Fruit fly (Drosophila melanogaster): ENCODE measurements around the gene CG15186.

The CG15186 gene

dm6 chr3R:6477877-6478361 is at the start of gene CG15186:
Gene CG15186 (plus strand): TSS chr3R:6478311.
- TF ChIP-seq CG33017 (tag; optimal IDR thresholded peaks at IDR 0.05) = no peak
- no peak for TF ChIP-seq cnc (optimal IDR thresholded peaks at IDR 0.05)
- TF ChIP-seq ovo (GFP tag; optimal IDR thresholded peaks at IDR 0.05) = no peak
- TF ChIP-seq cic (GFP tag; optimal IDR thresholded peaks at IDR 0.05) = no peak
- TF ChIP-seq CG5204 (GFP tag; optimal IDR thresholded peaks at IDR 0.05) = no peak
- TF ChIP-seq CG14711 (tag; optimal IDR thresholded peaks at IDR 0.05) = no peak
- no peak for TF ChIP-seq tj (GFP tag; optimal IDR thresholded peaks at IDR 0.05)
- TF ChIP-seq Crg-1 (GFP tag; optimal IDR thresholded peaks at IDR 0.05) = no peak
- no peak for TF ChIP-seq kay (GFP tag; ENCODE audit: borderline replicate concordance)
- no peak for TF ChIP-seq bab1 (GFP tag; optimal IDR thresholded peaks at IDR 0.05)
- no peak for TF ChIP-seq CG7045 (GFP tag; optimal IDR thresholded peaks at IDR 0.05)
- no peak for TF ChIP-seq pad (GFP tag; optimal IDR thresholded peaks at IDR 0.05)
- no peak for TF ChIP-seq Clk (GFP tag; optimal IDR thresholded peaks at IDR 0.05)
- TF ChIP-seq Hr96 (GFP tag; optimal IDR thresholded peaks at IDR 0.05) = no peak

- TF ChIP-seq CG12768 (GFP tag; optimal IDR thresholded peaks at IDR 0.05) = no peak
- no peak for TF ChIP-seq CG5204 (GFP tag; optimal IDR thresholded peaks at IDR 0.05)
- no peak for TF ChIP-seq Clk (GFP tag; optimal IDR thresholded peaks at IDR 0.05)
Measured at dm6 chr3R:6428935-6429334, 49.2 kb upstream of the CG15186 start.

- TF ChIP-seq ovo (GFP tag; optimal IDR thresholded peaks at IDR 0.05) (no peak), toe (GFP tag; optimal IDR thresholded peaks at IDR 0.05) (no peak), Mnt (GFP tag; optimal IDR thresholded peaks at IDR 0.05) (no peak), CG5204 (GFP tag; optimal IDR thresholded peaks at IDR 0.05) (no peak), kay (GFP tag; ENCODE audit: borderline replicate concordance) (no peak), Crg-1 (GFP tag; optimal IDR thresholded peaks at IDR 0.05) (no peak), tj (GFP tag; optimal IDR thresholded peaks at IDR 0.05) (peak; percentile 9), cnc (optimal IDR thresholded peaks at IDR 0.05) (no peak), CG7101 (tag; optimal IDR thresholded peaks at IDR 0.05) (no peak), Clk (GFP tag; optimal IDR thresholded peaks at IDR 0.05) (no peak), CG11617 (GFP tag; optimal IDR thresholded peaks at IDR 0.05) (no peak), CG12768 (GFP tag; optimal IDR thresholded peaks at IDR 0.05) (no peak), cic (GFP tag; optimal IDR thresholded peaks at IDR 0.05) (no peak), pad (GFP tag; optimal IDR thresholded peaks at IDR 0.05) (no peak), CG1620 (GFP tag; optimal IDR thresholded peaks at IDR 0.05) (no peak), bab1 (GFP tag; optimal IDR thresholded peaks at IDR 0.05) (peak; percentile 11), CG7045 (GFP tag; optimal IDR thresholded peaks at IDR 0.05) (no peak), CG14711 (tag; optimal IDR thresholded peaks at IDR 0.05) (peak; percentile 53), CG33017 (tag; optimal IDR thresholded peaks at IDR 0.05) (no peak), Hr96 (GFP tag; optimal IDR thresholded peaks at IDR 0.05) (no peak)
Measured at dm6 chr3R:6429706-6430105, 48.4 kb upstream of the CG15186 start.

- TF ChIP-seq bab1 (GFP tag; optimal IDR thresholded peaks at IDR 0.05) = no peak
- TF ChIP-seq CG11617 (GFP tag; optimal IDR thresholded peaks at IDR 0.05) = no peak
- TF ChIP-seq Crg-1 (GFP tag; optimal IDR thresholded peaks at IDR 0.05) = no peak
Measured at dm6 chr3R:6430206-6430605, 47.9 kb upstream of the CG15186 start.

- TF ChIP-seq CG5204 (GFP tag; optimal IDR thresholded peaks at IDR 0.05) = no peak
- no peak for TF ChIP-seq cic (GFP tag; optimal IDR thresholded peaks at IDR 0.05)
- no peak for TF ChIP-seq CG12768 (GFP tag; optimal IDR thresholded peaks at IDR 0.05)
- TF ChIP-seq cnc (optimal IDR thresholded peaks at IDR 0.05) = no peak
- no peak for TF ChIP-seq CG7101 (tag; optimal IDR thresholded peaks at IDR 0.05)
- no peak for TF ChIP-seq Hr96 (GFP tag; optimal IDR thresholded peaks at IDR 0.05)
- TF ChIP-seq CG11617 (GFP tag; optimal IDR thresholded peaks at IDR 0.05) = no peak
- TF ChIP-seq kay (GFP tag; ENCODE audit: borderline replicate concordance) = no peak
- TF ChIP-seq bab1 (GFP tag; optimal IDR thresholded peaks at IDR 0.05) = no peak
Measured at dm6 chr3R:6432321-6432720, 45.8 kb upstream of the CG15186 start.

- peak; percentile 34 for TF ChIP-seq CG7045 (GFP tag; optimal IDR thresholded peaks at IDR 0.05)
- no peak for TF ChIP-seq Clk (GFP tag; optimal IDR thresholded peaks at IDR 0.05)
- TF ChIP-seq kay (GFP tag; ENCODE audit: borderline replicate concordance) = peak; percentile 51
- no peak for TF ChIP-seq CG33017 (tag; optimal IDR thresholded peaks at IDR 0.05)
- no peak for TF ChIP-seq pad (GFP tag; optimal IDR thresholded peaks at IDR 0.05)
- no peak for TF ChIP-seq toe (GFP tag; optimal IDR thresholded peaks at IDR 0.05)
- TF ChIP-seq cnc (optimal IDR thresholded peaks at IDR 0.05) = no peak
- TF ChIP-seq CG12768 (GFP tag; optimal IDR thresholded peaks at IDR 0.05) = no peak
- TF ChIP-seq CG5204 (GFP tag; optimal IDR thresholded peaks at IDR 0.05) = no peak
- TF ChIP-seq Crg-1 (GFP tag; optimal IDR thresholded peaks at IDR 0.05) = no peak
- TF ChIP-seq ovo (GFP tag; optimal IDR thresholded peaks at IDR 0.05) = no peak
- TF ChIP-seq CG11617 (GFP tag; optimal IDR thresholded peaks at IDR 0.05) = no peak
- no peak for TF ChIP-seq cic (GFP tag; optimal IDR thresholded peaks at IDR 0.05)
- TF ChIP-seq CG7101 (tag; optimal IDR thresholded peaks at IDR 0.05) = peak; percentile 8
- no peak for TF ChIP-seq Hr96 (GFP tag; optimal IDR thresholded peaks at IDR 0.05)
- TF ChIP-seq tj (GFP tag; optimal IDR thresholded peaks at IDR 0.05) = no peak
- no peak for TF ChIP-seq CG14711 (tag; optimal IDR thresholded peaks at IDR 0.05)
Measured at dm6 chr3R:6432784-6433469, 45.2 kb upstream of the CG15186 start.

dm6 chr3R:6433885-6434284 is 44.2 kb upstream of the CG15186 start:
- TF ChIP-seq kay (GFP tag; ENCODE audit: borderline replicate concordance) = peak; percentile 64
- TF ChIP-seq CG12768 (GFP tag; optimal IDR thresholded peaks at IDR 0.05) = no peak

All from whole organism, adult.